Worm (Caenorhabditis elegans): Measurements from ENCODE around the gene hrg-4.

- TF ChIP-seq snpc-4 (tag; optimal IDR thresholded peaks at IDR 0.05), result no peak
- TF ChIP-seq mep-1 (tag; optimal IDR thresholded peaks at IDR 0.05), result no peak
- no peak for TF ChIP-seq M03D4.4 (tag; optimal IDR thresholded peaks at IDR 0.05)
- no peak for TF ChIP-seq ztf-11 (tag; optimal IDR thresholded peaks at IDR 0.05)
- TF ChIP-seq nhr-76 (tag; optimal IDR thresholded peaks at IDR 0.05), result no peak
- no peak for TF ChIP-seq unc-62 (GFP tag; optimal IDR thresholded peaks at IDR 0.05)
- TF ChIP-seq lin-13 (tag; optimal IDR thresholded peaks at IDR 0.05), result no peak
- no peak for TF ChIP-seq elt-1 (tag; optimal IDR thresholded peaks at IDR 0.05; ENCODE audit: borderline replicate concordance, insufficient read depth)
- no peak for TF ChIP-seq zip-8 (tag; optimal IDR thresholded peaks at IDR 0.05)
- TF ChIP-seq blmp-1 (tag; optimal IDR thresholded peaks at IDR 0.05), result no peak
Measured at ce11 chrIV:11038665-11039064, 7.9 kb upstream of the hrg-4 start.
